Worm (Caenorhabditis elegans) whole organism, L4/young adult: ENCODE measurements around the gene lgc-10.

ENCODE experiments used
- dao-5 ChIP-seq: sonication (generic microtip); optimal IDR thresholded peaks from 2 replicates; lab custom pipeline; 2016; ENCODE audit warnings: missing genotype, missing genetic modification characterization, moderate library complexity, missing compliant biosample characterization
- him-1 ChIP-seq: sonication (generic microtip); optimal IDR thresholded peaks from 2 replicates; lab custom pipeline; 2016; ENCODE audit warnings: missing genotype, missing genetic modification reagents, missing genetic modification characterization, missing compliant biosample characterization

- no peak for TF ChIP-seq him-1 (tag; lab: Kevin White, UChicago)
- TF ChIP-seq dao-5 (tag; lab: Kevin White, UChicago): no peak
These were observed 52.5 kb downstream of the lgc-10 start, which contains the start of gene srv-13 for ce11 chrIV:6404871-6405270.
